Fruit fly (Drosophila melanogaster): ENCODE results near the gene Aldh7A1.

Aldh7A1 gene

dm6 chr3L:19254715-19255428, 13.8 kb downstream of the Aldh7A1 start, which contains the start of the genes mRpL21 and rept (continued):
- TF ChIP-seq CG10366 (GFP tag; IDR thresholded peaks at IDR 0.05) (peak; percentile 39; the same call in 1 of the 2 replicates), CG11247 (GFP tag; IDR thresholded peaks at IDR 0.05) (0 out of 2 replicates have a peak, but pooled peaks have one; percentile 31), CG9797 (GFP tag; optimal IDR thresholded peaks at IDR 0.05) (peak; percentile 67), CG18599 (GFP tag; optimal IDR thresholded peaks at IDR 0.05) (peak; percentile 59), Sry-δ (GFP tag; optimal IDR thresholded peaks at IDR 0.05) (peak; percentile 55), CG13424 (tag; optimal IDR thresholded peaks at IDR 0.05) (peak; percentile 43), CG17568 (GFP tag; optimal IDR thresholded peaks at IDR 0.05) (peak; percentile 50), CG4404 (GFP tag; IDR thresholded peaks at IDR 0.05) (no peak), dmrt11E (tag; optimal IDR thresholded peaks at IDR 0.05) (no peak), Fer2 (tag; optimal IDR thresholded peaks at IDR 0.05) (peak; percentile 2), HmgZ (tag; optimal IDR thresholded peaks at IDR 0.05) (peak; percentile 72), lov (optimal IDR thresholded peaks at IDR 0.05) (no peak), lov (GFP tag; IDR thresholded peaks at IDR 0.05) (no peak), CoRest (tag; optimal IDR thresholded peaks at IDR 0.05) (peak; percentile 57), Mrtf (GFP tag; IDR thresholded peaks at IDR 0.05) (peak; percentile 32; the same call in 1 of the 3 replicates), CG10147 (GFP tag; optimal IDR thresholded peaks at IDR 0.05) (peak; percentile 42), CG18619 (GFP tag; optimal IDR thresholded peaks at IDR 0.05) (peak; percentile 44), jing (GFP tag; optimal IDR thresholded peaks at IDR 0.05) (no peak), CG7271 (tag; optimal IDR thresholded peaks at IDR 0.05) (no peak), CG18262 (tag; optimal IDR thresholded peaks at IDR 0.05) (peak; percentile 21), nmo (GFP tag; optimal IDR thresholded peaks at IDR 0.05) (peak; percentile 70), NC2β (GFP tag; optimal IDR thresholded peaks at IDR 0.05) (peak; percentile 11), Dek (tag; optimal IDR thresholded peaks at IDR 0.05) (peak; percentile 11), CHES-1-like (GFP tag; optimal IDR thresholded peaks at IDR 0.05) (peak; percentile 79), jumu (GFP tag; optimal IDR thresholded peaks at IDR 0.05) (peak; percentile 36), Dip3 (GFP tag; optimal IDR thresholded peaks at IDR 0.05) (peak; percentile 49), CG1233 (GFP tag; optimal IDR thresholded peaks at IDR 0.05) (peak; percentile 36), D (optimal IDR thresholded peaks at IDR 0.05) (no peak), D (GFP tag; optimal IDR thresholded peaks at IDR 0.05) (peak; percentile 11), sima (GFP tag; optimal IDR thresholded peaks at IDR 0.05) (no peak), Awh (GFP tag; IDR thresholded peaks at IDR 0.05) (no peak), cwo (GFP tag; optimal IDR thresholded peaks at IDR 0.05) (peak; percentile 45), CG3847 (GFP tag; IDR thresholded peaks at IDR 0.05) (peak; percentile 73), Sox100B (GFP tag; optimal IDR thresholded peaks at IDR 0.05) (peak; percentile 43), emc (GFP tag; optimal IDR thresholded peaks at IDR 0.05) (no peak), gt (GFP tag; IDR thresholded peaks at IDR 0.05) (no peak), CG1832 (GFP tag; optimal IDR thresholded peaks at IDR 0.05) (no peak), vfl (GFP tag; optimal IDR thresholded peaks at IDR 0.05) (peak; percentile 69), CG4617 (GFP tag; optimal IDR thresholded peaks at IDR 0.05; ENCODE audit: borderline replicate concordance) (peak; percentile 54), kni (GFP tag; optimal IDR thresholded peaks at IDR 0.05) (no peak), pho (GFP tag; optimal IDR thresholded peaks at IDR 0.05) (peak; percentile 63), z (GFP tag; IDR thresholded peaks at IDR 0.05) (no peak), CG34224 (GFP tag; IDR thresholded peaks at IDR 0.05; ENCODE audit: partially characterized antibody) (no peak), NK7.1 (GFP tag; optimal IDR thresholded peaks at IDR 0.05) (peak; percentile 15), TFAM (GFP tag; optimal IDR thresholded peaks at IDR 0.05) (no peak), gem (tag; optimal IDR thresholded peaks at IDR 0.05) (peak; percentile 48), CG6272 (GFP tag; IDR thresholded peaks at IDR 0.05) (peak; percentile 53; the same call in 1 of the 2 replicates), Blimp-1 (GFP tag; optimal IDR thresholded peaks at IDR 0.05) (no peak), CG2889 (GFP tag; IDR thresholded peaks at IDR 0.05) (no peak), dm (GFP tag; optimal IDR thresholded peaks at IDR 0.05) (peak; percentile 94)

All from whole organism, embryonic.